Worm (Caenorhabditis elegans) whole organism, L4/young adult: ENCODE data around the gene wht-1.

Experiments used
- W03F9.2 ChIP-seq: fragments of 150-350 bp; optimal IDR thresholded peaks from 2 replicates; lab custom pipeline; 2014; ENCODE audit warnings: missing biosample characterization, missing genetic modification characterization
- him-1 ChIP-seq: sonication (generic microtip); optimal IDR thresholded peaks from 2 replicates; lab custom pipeline; 2016; ENCODE audit warnings: missing genotype, missing genetic modification reagents, missing genetic modification characterization, missing compliant biosample characterization

ce11 chrIII:6072937-6073336 is 14.6 kb downstream of the wht-1 start:
- TF ChIP-seq W03F9.2 (tag; lab: Kevin White, UChicago): no peak
- no peak for TF ChIP-seq him-1 (tag; lab: Kevin White, UChicago)
